Worm (Caenorhabditis elegans) whole organism, mixed stage, embryonic: ENCODE data around the gene Y116F11B.17.

ENCODE experiments used
- drap-1 ChIP-seq: fragments of 200-800 bp; sonication (Bioruptor generic); optimal IDR thresholded peaks from 3 replicates; lab custom pipeline; 2018; ENCODE audit warnings: mild to moderate bottlenecking, missing genetic modification characterization, missing compliant biosample characterization
- lsy-2 ChIP-seq: fragments of 150-350 bp; optimal IDR thresholded peaks from 2 replicates; lab custom pipeline; 2014; ENCODE audit warnings: missing biosample characterization, missing genetic modification characterization
- mab-5 ChIP-seq: fragments of 150-350 bp; optimal IDR thresholded peaks from 2 replicates; lab custom pipeline; 2014; ENCODE audit warnings: missing biosample characterization, missing genetic modification characterization
- nhr-28 ChIP-seq: fragments of 150-350 bp; optimal IDR thresholded peaks from 2 replicates; lab custom pipeline; 2014; ENCODE audit warnings: missing biosample characterization, missing genetic modification characterization
- sem-2 ChIP-seq: fragments of 200-800 bp; sonication (Bioruptor generic); optimal IDR thresholded peaks from 2 replicates; lab custom pipeline; 2018; ENCODE audit warnings: mild to moderate bottlenecking, missing genetic modification characterization, missing compliant biosample characterization
- ztf-11 ChIP-seq: fragments of 150-350 bp; optimal IDR thresholded peaks from 2 replicates; lab custom pipeline; 2014; ENCODE audit warnings: missing biosample characterization, missing genetic modification characterization

DNA sequence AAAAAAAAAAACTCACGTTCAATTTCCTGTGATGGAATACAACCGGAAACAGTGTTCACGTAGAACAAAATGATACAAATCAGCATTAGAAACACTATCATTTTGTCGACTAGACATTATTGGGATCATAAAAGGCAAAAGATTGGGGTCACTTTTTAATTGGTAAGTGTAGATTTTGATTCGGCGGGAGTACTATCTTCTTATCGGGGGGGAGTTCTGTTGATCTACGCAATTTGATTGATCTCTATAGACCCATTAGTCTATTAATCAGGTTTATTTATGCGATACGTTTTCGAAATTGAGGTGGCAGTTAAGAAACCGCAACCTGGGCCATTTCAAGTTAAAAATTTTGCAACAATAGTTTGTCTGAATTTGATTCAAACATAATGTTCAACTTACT is 21.0 kb downstream of the Y116F11B.17 start, which contains the start of gene Y116F11B.2:
- no peak for TF ChIP-seq lsy-2
- no peak for TF ChIP-seq mab-5
- TF ChIP-seq nhr-28 (tag; lab: Kevin White, UChicago) = no peak
- TF ChIP-seq drap-1 (GFP tag; lab: Kevin White, UChicago) = no peak
- no peak for TF ChIP-seq ztf-11 (tag; lab: Kevin White, UChicago)
- TF ChIP-seq sem-2 = no peak
